Fruit fly (Drosophila melanogaster): ENCODE data around the gene CG14543.

Gene CG14543

dm6 chr3R:26052150-26052908, 4.1 kb upstream of the CG14543 start, which contains the start of the genes Exo84 and Vps2 (continued):
- TF ChIP-seq sima (GFP tag; optimal IDR thresholded peaks at IDR 0.05) (no peak), esg (GFP tag; conservative IDR thresholded peaks at IDR 0.05) (peak; percentile 48), CG14710 (tag; optimal IDR thresholded peaks at IDR 0.05) (peak; percentile 68), bowl (GFP tag; IDR thresholded peaks at IDR 0.05) (no peak), slou (GFP tag; optimal IDR thresholded peaks at IDR 0.05) (no peak), CG2712 (tag; optimal IDR thresholded peaks at IDR 0.05) (peak; percentile 54), unpg (GFP tag; optimal IDR thresholded peaks at IDR 0.05) (no peak), dpn (GFP tag; optimal IDR thresholded peaks at IDR 0.05) (peak in 1 of 2 experiments; percentile 2), tio (GFP tag; optimal IDR thresholded peaks at IDR 0.05) (no peak), CG13775 (GFP tag; optimal IDR thresholded peaks at IDR 0.05) (peak; percentile 71), CG4404 (GFP tag; IDR thresholded peaks at IDR 0.05) (no peak; the same call in none of the 2 replicates), ems (GFP tag; optimal IDR thresholded peaks at IDR 0.05) (peak; percentile 1), CG10565 (GFP tag; optimal IDR thresholded peaks at IDR 0.05) (no peak), CG14860 (GFP tag; IDR thresholded peaks at IDR 0.05; ENCODE audit: partially characterized antibody) (no peak), Xrp1 (GFP tag; IDR thresholded peaks at IDR 0.05) (0 out of 2 replicates have a peak, but pooled peaks have one; percentile 9), gcm2 (GFP tag; optimal IDR thresholded peaks at IDR 0.05) (no peak), CG8944 (GFP tag; optimal IDR thresholded peaks at IDR 0.05) (no peak), CG3065 (GFP tag; optimal IDR thresholded peaks at IDR 0.05) (no peak), pb (GFP tag; optimal IDR thresholded peaks at IDR 0.05) (no peak), Atf-2 (GFP tag; optimal IDR thresholded peaks at IDR 0.05) (peak; percentile 14), unc-4 (GFP tag; IDR thresholded peaks at IDR 0.05; ENCODE audit: partially characterized antibody) (no peak), nau (GFP tag; optimal IDR thresholded peaks at IDR 0.05) (no peak), CG43689 (GFP tag; IDR thresholded peaks at IDR 0.05) (no peak), HLHmδ (GFP tag; optimal IDR thresholded peaks at IDR 0.05) (no peak), Lim3 (GFP tag; IDR thresholded peaks at IDR 0.05) (no peak), hkb (optimal IDR thresholded peaks at IDR 0.05) (no peak), hkb (GFP tag; IDR thresholded peaks at IDR 0.05) (no peak), pum (GFP tag; optimal IDR thresholded peaks at IDR 0.05) (peak; percentile 22), ro (GFP tag; IDR thresholded peaks at IDR 0.05) (no peak), ato (GFP tag; IDR thresholded peaks at IDR 0.05; ENCODE audit: partially characterized antibody) (no peak), kay (GFP tag; optimal IDR thresholded peaks at IDR 0.05) (peak; percentile 67), schlank (tag; optimal IDR thresholded peaks at IDR 0.05) (no peak), CG4424 (GFP tag; optimal IDR thresholded peaks at IDR 0.05) (peak; percentile 42), repo (GFP tag; optimal IDR thresholded peaks at IDR 0.05) (no peak), croc (GFP tag; conservative IDR thresholded peaks at IDR 0.05) (no peak; the same call in 2 of the 3 replicates), Med (GFP tag) (peak; percentile 30), Ets65A (GFP tag) (peak; percentile 89), Dref (GFP tag; IDR thresholded peaks at IDR 0.05) (0 out of 2 replicates have a peak, but pooled peaks have one; percentile 6), Neu2 (GFP tag; optimal IDR thresholded peaks at IDR 0.05; ENCODE audit: borderline replicate concordance) (no peak), CG10959 (GFP tag; IDR thresholded peaks at IDR 0.05) (no peak), Mad (GFP tag; optimal IDR thresholded peaks at IDR 0.05) (peak; percentile 29), salm (tag; optimal IDR thresholded peaks at IDR 0.05) (no peak), CG7357 (GFP tag; IDR thresholded peaks at IDR 0.05) (peak; percentile 93), Taf1 (GFP tag; IDR thresholded peaks at IDR 0.05) (no peak), dan (GFP tag; IDR thresholded peaks at IDR 0.05) (no peak), CG7745 (tag; optimal IDR thresholded peaks at IDR 0.05) (no peak), row (GFP tag; IDR thresholded peaks at IDR 0.05) (peak; percentile 86), CG7987 (GFP tag; optimal IDR thresholded peaks at IDR 0.05) (no peak), ttk (GFP tag; IDR thresholded peaks at IDR 0.05) (no peak), CG4617 (GFP tag; optimal IDR thresholded peaks at IDR 0.05; ENCODE audit: borderline replicate concordance) (no peak), CG17612 (GFP tag; IDR thresholded peaks at IDR 0.05) (no peak)
